Worm (Caenorhabditis elegans): Measurements from ENCODE around the gene F36H5.14.

F36H5.14 gene

ce11 chrII:1735145-1735544 lies 40.2 kb upstream of the F36H5.14 start:
- TF ChIP-seq ceh-9 (tag; optimal IDR thresholded peaks at IDR 0.05) (no peak), nhr-12 (tag; optimal IDR thresholded peaks at IDR 0.05) (no peak), ZK546.5 (tag; optimal IDR thresholded peaks at IDR 0.05) (no peak), pha-4 (tag; optimal IDR thresholded peaks at IDR 0.05) (no peak), ceh-82 (tag; optimal IDR thresholded peaks at IDR 0.05) (no peak), sea-2 (GFP tag; optimal IDR thresholded peaks at IDR 0.05) (no peak), nhr-67 (tag; optimal IDR thresholded peaks at IDR 0.05) (no peak), nfya-1 (tag; optimal IDR thresholded peaks at IDR 0.05; ENCODE audit: insufficient read depth) (no peak), unc-39 (tag; optimal IDR thresholded peaks at IDR 0.05) (no peak), R02D3.7 (tag; optimal IDR thresholded peaks at IDR 0.05) (no peak), pqm-1 (tag; optimal IDR thresholded peaks at IDR 0.05) (no peak), elt-2 (tag; optimal IDR thresholded peaks at IDR 0.05) (no peak), zag-1 (tag; optimal IDR thresholded peaks at IDR 0.05) (no peak), hmg-11 (tag; optimal IDR thresholded peaks at IDR 0.05) (no peak), aly-2 (tag; optimal IDR thresholded peaks at IDR 0.05) (no peak)

DNA sequence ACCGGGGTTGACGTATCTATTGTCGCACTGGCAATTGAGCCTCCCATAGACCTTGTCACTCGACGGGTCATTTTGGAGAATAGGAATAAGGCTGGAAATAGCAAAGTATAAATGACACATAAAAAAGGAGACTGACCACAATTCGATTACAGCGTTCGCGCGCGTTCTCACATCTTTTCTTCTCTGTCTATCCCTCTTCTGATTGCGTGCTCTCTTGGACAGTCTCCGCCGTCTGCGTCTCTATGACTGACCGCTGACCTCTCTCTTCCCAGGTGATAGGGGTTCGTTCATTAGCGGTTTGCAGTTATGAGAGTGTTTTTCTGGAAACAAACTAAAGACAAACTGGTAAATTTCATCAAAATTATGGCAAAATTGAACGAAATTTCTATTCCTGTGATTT lies 39.0 kb upstream of the F36H5.14 start, which contains the start of gene ceh-83:
Gene ceh-83 (minus strand): TSS at position 181 of the 400 bp plus-strand sequence.
- TF ChIP-seq skn-1 (tag; optimal IDR thresholded peaks at IDR 0.05) (no peak), eor-1 (tag; optimal IDR thresholded peaks at IDR 0.05) (no peak), nhr-43 (tag; optimal IDR thresholded peaks at IDR 0.05; ENCODE audit: poor library complexity, severe bottlenecking) (no peak), unc-39 (tag; optimal IDR thresholded peaks at IDR 0.05) (no peak), nhr-12 (tag; optimal IDR thresholded peaks at IDR 0.05) (no peak), egl-5 (tag; optimal IDR thresholded peaks at IDR 0.05) (no peak), ZK546.5 (tag; optimal IDR thresholded peaks at IDR 0.05) (no peak), ceh-28 (tag; optimal IDR thresholded peaks at IDR 0.05) (no peak), nhr-77 (tag; optimal IDR thresholded peaks at IDR 0.05) (no peak), ceh-82 (tag; optimal IDR thresholded peaks at IDR 0.05) (no peak), lsy-12 (tag; optimal IDR thresholded peaks at IDR 0.05) (no peak), elt-3 (tag; optimal IDR thresholded peaks at IDR 0.05) (no peak), nhr-237 (tag; optimal IDR thresholded peaks at IDR 0.05) (no peak), nhr-76 (tag; optimal IDR thresholded peaks at IDR 0.05) (no peak), hmg-11 (tag; optimal IDR thresholded peaks at IDR 0.05) (no peak), nfya-1 (tag; optimal IDR thresholded peaks at IDR 0.05; ENCODE audit: insufficient read depth) (no peak), jun-1 (tag; optimal IDR thresholded peaks at IDR 0.05) (no peak), ceh-9 (tag; optimal IDR thresholded peaks at IDR 0.05) (no peak), fkh-10 (GFP tag; optimal IDR thresholded peaks at IDR 0.05) (no peak)

DNA sequence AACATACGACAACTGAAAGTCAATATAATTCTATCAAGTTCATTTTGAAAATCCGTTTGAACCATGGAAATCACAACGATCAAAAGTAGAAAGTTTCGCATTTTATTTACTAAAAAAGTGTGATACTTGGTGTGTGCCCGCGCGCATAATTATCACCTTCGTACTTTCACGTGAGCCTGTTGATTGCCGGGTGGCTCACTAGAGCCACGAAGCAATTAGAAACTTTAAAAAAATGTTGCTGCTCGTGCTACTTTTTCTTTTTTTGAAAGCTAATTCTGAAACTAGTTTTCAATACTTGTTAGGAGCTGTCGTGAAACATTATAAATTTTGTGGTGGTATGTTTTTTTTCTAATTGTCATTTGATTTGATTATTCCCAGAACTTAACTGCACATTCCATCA lies 36.5 kb upstream of the F36H5.14 start, which contains the start of the genes irld-9 and irld-33:
Gene irld-9 (minus strand): TSS at position 101 of the 400 bp plus-strand sequence.
Gene irld-33 (plus strand): TSS at position 209 of the 400 bp plus-strand sequence.
- no peak for TF ChIP-seq nhr-11 (tag; optimal IDR thresholded peaks at IDR 0.05)
- TF ChIP-seq nhr-23 (tag; optimal IDR thresholded peaks at IDR 0.05): no peak
- TF ChIP-seq mdl-1 (tag; optimal IDR thresholded peaks at IDR 0.05): no peak
- TF ChIP-seq nhr-28 (tag; optimal IDR thresholded peaks at IDR 0.05): no peak
- no peak for TF ChIP-seq nhr-76 (tag; optimal IDR thresholded peaks at IDR 0.05)
- TF ChIP-seq ztf-4 (tag; optimal IDR thresholded peaks at IDR 0.05): no peak
- TF ChIP-seq mml-1 (tag; optimal IDR thresholded peaks at IDR 0.05): no peak
- TF ChIP-seq ceh-82 (tag; optimal IDR thresholded peaks at IDR 0.05): no peak
- TF ChIP-seq tbx-2 (tag; optimal IDR thresholded peaks at IDR 0.05): no peak
- no peak for TF ChIP-seq unc-39 (tag; optimal IDR thresholded peaks at IDR 0.05)
- TF ChIP-seq lin-39 (tag; optimal IDR thresholded peaks at IDR 0.05): no peak
- no peak for TF ChIP-seq eor-1 (tag; optimal IDR thresholded peaks at IDR 0.05)
- TF ChIP-seq nhr-237 (tag; optimal IDR thresholded peaks at IDR 0.05): no peak
- TF ChIP-seq ceh-28 (tag; optimal IDR thresholded peaks at IDR 0.05): no peak
- no peak for TF ChIP-seq hmg-11 (tag; optimal IDR thresholded peaks at IDR 0.05)
- no peak for TF ChIP-seq nhr-43 (tag; optimal IDR thresholded peaks at IDR 0.05; ENCODE audit: poor library complexity, severe bottlenecking)

- no peak for TF ChIP-seq R02D3.7 (tag; optimal IDR thresholded peaks at IDR 0.05)
- TF ChIP-seq fkh-2 (tag; optimal IDR thresholded peaks at IDR 0.05): no peak
- no peak for TF ChIP-seq lin-39 (tag; optimal IDR thresholded peaks at IDR 0.05)
- TF ChIP-seq fkh-10 (GFP tag; optimal IDR thresholded peaks at IDR 0.05): no peak
- no peak for TF ChIP-seq lsy-12 (tag; optimal IDR thresholded peaks at IDR 0.05)
- no peak for TF ChIP-seq ztf-4 (tag; optimal IDR thresholded peaks at IDR 0.05)
- TF ChIP-seq snpc-4 (tag; optimal IDR thresholded peaks at IDR 0.05): no peak
These were observed 34.1 kb upstream of the F36H5.14 start, which contains the start of gene K07G6.1 for ce11 chrII:1741248-1741647. K07G6.1 (plus strand) TSS chrII:1741548.

All from whole organism, L3 larva.